Comparison of ENCODE assay signal across 6 worm cellular contexts in the genomic region with DNA sequence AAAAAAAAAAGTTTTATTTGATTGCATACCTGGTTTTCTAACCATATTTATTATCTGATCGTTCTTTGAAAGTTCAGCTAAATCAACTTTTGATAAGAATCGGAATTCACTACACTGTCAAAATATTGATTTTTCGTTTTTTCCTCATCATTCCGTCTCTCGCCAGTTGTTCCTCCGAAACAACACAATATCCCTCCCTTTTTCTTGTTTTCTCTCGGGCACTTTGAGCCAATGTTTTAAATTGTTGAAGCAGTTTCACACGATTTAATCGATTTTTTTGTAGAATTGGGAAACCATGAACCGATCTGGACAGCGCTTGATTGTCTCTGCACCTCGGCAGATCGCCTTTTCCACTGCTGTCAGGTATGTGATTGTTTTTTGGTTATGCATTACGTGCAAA.
TF ChIP-seq lines count a peak whose summit lies in the region.

A gene (plus strand): TSS at position 284 of the 400 bp plus-strand sequence.

TF ChIP-seq in whole organism, L2 larva, 48 proteins besides CTCF, POLR2A, EP300 and RAD21:
- peak; percentile 2 for TF ChIP-seq ama-1 (optimal IDR thresholded peaks at IDR 0.05; lab: Kevin White, UChicago)
- no peak for TF ChIP-seq snpc-4 (tag; optimal IDR thresholded peaks at IDR 0.05; lab: Kevin White, UChicago)
- TF ChIP-seq C34F6.9 (tag; optimal IDR thresholded peaks at IDR 0.05; lab: Kevin White, UChicago): peak; percentile 12

TF ChIP-seq in whole organism, L3 larva, 47 proteins besides CTCF, POLR2A, EP300 and RAD21:
- no peak for TF ChIP-seq nfya-1 (tag; optimal IDR thresholded peaks at IDR 0.05; lab: Kevin White, UChicago; ENCODE audit: insufficient read depth)
- peak; percentile 29 for TF ChIP-seq ceh-28 (tag; optimal IDR thresholded peaks at IDR 0.05; lab: Kevin White, UChicago)
- peak; percentile 62 for TF ChIP-seq ama-1 (optimal IDR thresholded peaks at IDR 0.05; lab: Kevin White, UChicago)

TF ChIP-seq in whole organism, L4 larva, 104 proteins besides CTCF, POLR2A, EP300 and RAD21:
- TF ChIP-seq set-16 (GFP tag; IDR thresholded peaks at IDR 0.05; lab: Robert Waterston, UW) (no peak), ama-1 (optimal IDR thresholded peaks at IDR 0.05; lab: Kevin White, UChicago) (peak; percentile 64), aha-1 (tag; lab: Kevin White, UChicago) (peak; percentile 81), daf-16 (GFP tag; optimal IDR thresholded peaks at IDR 0.05; lab: Kevin White, UChicago) (no peak), daf-16 (tag; optimal IDR thresholded peaks at IDR 0.05; lab: Kevin White, UChicago) (peak; percentile 26), lsy-2 (tag; optimal IDR thresholded peaks at IDR 0.05; lab: Kevin White, UChicago) (peak in 1 of 2 experiments; percentile 1)
TF ChIP-seq in whole organism, L4 larva: peak in this region for 4.

TF ChIP-seq in whole organism, midembryonic, 9 proteins besides CTCF, POLR2A, EP300 and RAD21:
- TF ChIP-seq T22C8.4 (GFP tag; IDR thresholded peaks at IDR 0.05; lab: Robert Waterston, UW) (peak; percentile 50; the same call in 1 of the 2 replicates), ztf-23 (GFP tag; IDR thresholded peaks at IDR 0.05; lab: Robert Waterston, UW) (no peak)

TF ChIP-seq in whole organism, mixed stage, embryonic, 35 proteins besides CTCF, POLR2A, EP300 and RAD21:
- TF ChIP-seq nhr-12 (tag; optimal IDR thresholded peaks at IDR 0.05; lab: Kevin White, UChicago): no peak
- TF ChIP-seq hlh-1 (tag; optimal IDR thresholded peaks at IDR 0.05; lab: Kevin White, UChicago): peak; percentile 34
TF ChIP-seq in whole organism, mixed stage, embryonic: peak in this region for 1.

TF ChIP-seq in whole organism, young adult, 124 proteins besides CTCF, POLR2A, EP300 and RAD21:
- peak; percentile 56 for TF ChIP-seq ama-1 (optimal IDR thresholded peaks at IDR 0.05; lab: Kevin White, UChicago)
- TF ChIP-seq ama-1 (GFP tag; optimal IDR thresholded peaks at IDR 0.05; lab: Kevin White, UChicago): no peak
- no peak for TF ChIP-seq cebp-1 (GFP tag; IDR thresholded peaks at IDR 0.05; lab: Robert Waterston, UW)
- no peak for TF ChIP-seq cebp-1 (tag; optimal IDR thresholded peaks at IDR 0.05; lab: Kevin White, UChicago)
